Worm (Caenorhabditis elegans) whole organism, L1 larva: Measurements from ENCODE around the gene ZK856.16.

ENCODE experiments used
- C04F5.9 ChIP-seq: sonication (generic microtip); optimal IDR thresholded peaks from 2 replicates; lab custom pipeline; 2016; ENCODE audit warnings: missing genetic modification characterization, missing compliant biosample characterization
- C16A3.4 ChIP-seq: fragments of 150-350 bp; optimal IDR thresholded peaks from 2 replicates; lab custom pipeline; 2014; ENCODE audit warnings: missing biosample characterization, missing genetic modification characterization
- alr-1 ChIP-seq: fragments of 200-800 bp; sonication (Bioruptor generic); optimal IDR thresholded peaks from 2 replicates; lab custom pipeline; 2018; ENCODE audit warnings: borderline replicate concordance, mild to moderate bottlenecking, missing genetic modification characterization, missing compliant biosample characterization
- ama-1 ChIP-seq: fragments of 150-350 bp; optimal IDR thresholded peaks from 2 replicates; lab custom pipeline; 2014
- blmp-1 ChIP-seq: fragments of 150-350 bp; optimal IDR thresholded peaks from 2 replicates; lab custom pipeline; 2014; ENCODE audit warnings: missing biosample characterization, missing genetic modification characterization
- ceh-82 ChIP-seq, 3 experiments: fragments of 150-350 bp in 1 of 3; sonication (generic microtip) in 2 of 3; optimal IDR thresholded peaks; 2 replicates each; lab custom pipeline; 2014 to 2017; ENCODE audit warnings: missing biosample characterization in 3 of 3, missing genetic modification characterization in 3 of 3
- dpl-1 ChIP-seq, 3 experiments: fragments of 150-350 bp in 2 of 3; sonication (generic microtip) in 1 of 3; optimal IDR thresholded peaks; 2 replicates each; lab custom pipeline; 2014 to 2017; ENCODE audit warnings: missing biosample characterization in 3 of 3, missing genetic modification characterization in 3 of 3, missing genetic modification reagents in 3 of 3
- dsc-1 ChIP-seq: sonication (generic microtip); optimal IDR thresholded peaks from 2 replicates; lab custom pipeline; 2016; ENCODE audit warnings: mild to moderate bottlenecking, missing genetic modification characterization, missing compliant biosample characterization
- efl-1 ChIP-seq, 4 experiments: fragments of 150-350 bp; optimal IDR thresholded peaks in 3 of 4; peaks in 1 of 4; 1 replicate in 1 of 4; 2 replicates in 3 of 4; lab custom pipeline; 2014; ENCODE audit warnings: missing biosample characterization in 2 of 4, missing genetic modification characterization in 2 of 4, missing genetic modification reagents in 2 of 4
- elt-2 ChIP-seq: sonication (generic microtip); optimal IDR thresholded peaks from 2 replicates; lab custom pipeline; 2016; ENCODE audit warnings: missing genetic modification characterization, mild to moderate bottlenecking, inconsistent platforms, missing compliant biosample characterization, missing genetic modification reagents
- elt-3 ChIP-seq, 6 experiments: fragments of 150-350 bp in 1 of 6; sonication (generic microtip); optimal IDR thresholded peaks; 2 replicates each; lab custom pipeline; 2017 to 2018; ENCODE audit warnings: missing biosample characterization in 6 of 6, missing genetic modification characterization in 6 of 6, inconsistent platforms in 1 of 6
- fkh-10 ChIP-seq: sonication (generic microtip); optimal IDR thresholded peaks from 2 replicates; lab custom pipeline; 2017; ENCODE audit warnings: missing biosample characterization, missing genetic modification reagents, missing genetic modification characterization
- fkh-4 ChIP-seq: sonication (generic microtip); optimal IDR thresholded peaks from 2 replicates; lab custom pipeline; 2016; ENCODE audit warnings: missing compliant biosample characterization, missing genetic modification characterization, borderline replicate concordance
- fkh-8 ChIP-seq: sonication (generic microtip); optimal IDR thresholded peaks from 2 replicates; lab custom pipeline; 2016; ENCODE audit warnings: mild to moderate bottlenecking, missing genetic modification characterization, missing compliant biosample characterization
- fos-1 ChIP-seq: fragments of 150-350 bp; optimal IDR thresholded peaks from 2 replicates; lab custom pipeline; 2014; ENCODE audit warnings: missing biosample characterization, missing genetic modification characterization
- hlh-17 ChIP-seq: fragments of 200-800 bp; sonication (Bioruptor generic); optimal IDR thresholded peaks from 2 replicates; lab custom pipeline; 2018; ENCODE audit warnings: missing genetic modification characterization, mild to moderate bottlenecking, missing compliant biosample characterization, moderate library complexity, borderline replicate concordance
- lin-13 ChIP-seq: fragments of 150-350 bp; optimal IDR thresholded peaks from 2 replicates; lab custom pipeline; 2014; ENCODE audit warnings: missing biosample characterization, missing genetic modification reagents, missing genetic modification characterization
- lin-35 ChIP-seq, 2 experiments: fragments of 150-350 bp; optimal IDR thresholded peaks; 2 replicates each; lab custom pipeline; 2014; ENCODE audit warnings: missing biosample characterization in 2 of 2, missing genetic modification characterization in 2 of 2, missing genetic modification reagents in 2 of 2
- lin-39 ChIP-seq: fragments of 150-350 bp; optimal IDR thresholded peaks from 2 replicates; lab custom pipeline; 2014; ENCODE audit warnings: missing biosample characterization, missing genetic modification reagents, missing genetic modification characterization
- lsy-2 ChIP-seq, 2 experiments: fragments of 150-350 bp; optimal IDR thresholded peaks; 2 replicates each; lab custom pipeline; 2014; ENCODE audit warnings: missing biosample characterization in 2 of 2, missing genetic modification characterization in 2 of 2
- mdl-1 ChIP-seq, 2 experiments: fragments of 150-350 bp; optimal IDR thresholded peaks; 2 replicates each; lab custom pipeline; 2014 to 2017; ENCODE audit warnings: missing biosample characterization in 2 of 2, missing genetic modification characterization in 2 of 2, inconsistent platforms in 1 of 2
- nhr-19 ChIP-seq: fragments of 200-800 bp; sonication (Bioruptor generic); conservative IDR thresholded peaks from 2 replicates; pipeline ENCODE4 v1.3.6; 2022; ENCODE audit warnings: missing genetic modification characterization, missing compliant biosample characterization
- nhr-20 ChIP-seq: sonication (generic microtip); optimal IDR thresholded peaks from 2 replicates; lab custom pipeline; 2016; ENCODE audit warnings: mild to moderate bottlenecking, missing genetic modification characterization, missing compliant biosample characterization
- nhr-28 ChIP-seq: fragments of 150-350 bp; optimal IDR thresholded peaks from 2 replicates; lab custom pipeline; 2014; ENCODE audit warnings: missing biosample characterization, missing genetic modification characterization
- nhr-47 ChIP-seq: sonication (generic microtip); optimal IDR thresholded peaks from 2 replicates; lab custom pipeline; 2016; ENCODE audit warnings: mild to moderate bottlenecking, missing genetic modification characterization, moderate library complexity, missing compliant biosample characterization
- nhr-71 ChIP-seq: sonication (generic microtip); optimal IDR thresholded peaks from 2 replicates; lab custom pipeline; 2016; ENCODE audit warnings: mild to moderate bottlenecking, missing genetic modification characterization, moderate library complexity, missing compliant biosample characterization
- nhr-84 ChIP-seq: sonication (generic microtip); optimal IDR thresholded peaks from 2 replicates; lab custom pipeline; 2017; ENCODE audit warnings: missing biosample characterization, missing genetic modification characterization
- nhr-85 ChIP-seq: sonication (generic microtip); peaks from one replicate; lab custom pipeline; 2016; ENCODE audit warnings: missing genetic modification characterization, inconsistent platforms, missing compliant biosample characterization
- nhr-90 ChIP-seq: sonication (generic microtip); optimal IDR thresholded peaks from 2 replicates; lab custom pipeline; 2016; ENCODE audit warnings: mild to moderate bottlenecking, missing genetic modification characterization, missing compliant biosample characterization; ENCODE audit not compliant: poor library complexity
- pag-3 ChIP-seq: sonication (generic microtip); optimal IDR thresholded peaks from 2 replicates; lab custom pipeline; 2017; ENCODE audit warnings: missing genetic modification characterization, mild to moderate bottlenecking, missing compliant biosample characterization, antibody characterized with exemption, borderline replicate concordance; ENCODE audit not compliant: insufficient read depth
- pax-3 ChIP-seq: fragments of 200-800 bp; sonication (Bioruptor generic); optimal IDR thresholded peaks from 2 replicates; lab custom pipeline; 2018; ENCODE audit warnings: mild to moderate bottlenecking, missing genetic modification characterization, moderate library complexity, missing compliant biosample characterization
- pqm-1 ChIP-seq: sonication (generic microtip); optimal IDR thresholded peaks from 3 replicates; lab custom pipeline; 2017; ENCODE audit warnings: missing biosample characterization, missing genetic modification characterization
- rnt-1 ChIP-seq: sonication (generic microtip); optimal IDR thresholded peaks from 2 replicates; lab custom pipeline; 2016; ENCODE audit warnings: mild to moderate bottlenecking, missing genetic modification characterization, moderate library complexity, missing compliant biosample characterization
- sptf-1 ChIP-seq: fragments of 150-350 bp; optimal IDR thresholded peaks from 2 replicates; lab custom pipeline; 2014; ENCODE audit warnings: missing biosample characterization, missing genetic modification characterization
- swsn-7 ChIP-seq: sonication (generic microtip); optimal IDR thresholded peaks from 2 replicates; lab custom pipeline; 2016; ENCODE audit warnings: missing genetic modification characterization, missing compliant biosample characterization
- tlp-1 ChIP-seq: fragments of 150-350 bp; optimal IDR thresholded peaks from 2 replicates; lab custom pipeline; 2014; ENCODE audit warnings: missing biosample characterization, missing genetic modification characterization
- unc-130 ChIP-seq: fragments of 150-350 bp; optimal IDR thresholded peaks from 2 replicates; lab custom pipeline; 2017; ENCODE audit warnings: missing biosample characterization, missing genetic modification characterization, inconsistent platforms
- unc-30 ChIP-seq: sonication (generic microtip); optimal IDR thresholded peaks from 2 replicates; lab custom pipeline; 2017; ENCODE audit warnings: missing biosample characterization, missing genetic modification characterization
- unc-98 ChIP-seq: fragments of 200-800 bp; sonication (Bioruptor generic); IDR thresholded peaks from 2 replicates; pipeline ENCODE4 v1.3.6; 2022; ENCODE audit warnings: missing genetic modification characterization, missing compliant biosample characterization
- xbp-1 ChIP-seq: sonication (generic microtip); optimal IDR thresholded peaks from 2 replicates; lab custom pipeline; 2016; ENCODE audit warnings: missing genetic modification characterization, missing compliant biosample characterization
- zip-4 ChIP-seq: fragments of 200-800 bp; sonication (Bioruptor generic); optimal IDR thresholded peaks from 2 replicates; lab custom pipeline; 2018; ENCODE audit warnings: mild to moderate bottlenecking, missing genetic modification characterization, moderate library complexity, missing compliant biosample characterization

The ZK856.16 gene

DNA sequence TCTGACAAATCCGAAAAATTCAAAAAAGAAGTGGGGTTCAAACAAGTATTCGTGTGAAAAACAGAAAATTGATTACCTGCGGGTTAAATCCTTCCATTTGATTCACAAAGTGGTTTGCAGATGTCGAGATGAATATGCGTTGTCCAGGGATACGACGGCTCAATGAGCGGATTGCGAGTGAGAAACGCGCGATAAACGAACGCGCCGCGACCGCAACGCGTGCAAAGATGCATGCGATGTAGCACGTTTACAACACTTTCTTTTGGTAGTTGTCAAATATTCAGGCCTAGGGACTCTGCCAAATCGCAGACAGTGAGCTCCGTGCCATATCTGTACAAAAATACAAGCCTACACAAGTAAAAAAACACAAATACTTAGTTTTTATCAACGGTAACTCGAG is 33.3 kb upstream of the ZK856.16 start, which contains the start of gene fubl-1 (continued):
- TF ChIP-seq nhr-84 (tag; lab: Kevin White, UChicago) (no peak), dsc-1 (tag; lab: Kevin White, UChicago) (peak; percentile 25), nhr-47 (tag; lab: Kevin White, UChicago) (no peak), lsy-2 (tag; optimal IDR thresholded peaks at IDR 0.05; lab: Kevin White, UChicago) (peak; percentile 9 to 58), fkh-4 (tag; lab: Kevin White, UChicago) (no peak), C16A3.4 (tag; lab: Kevin White, UChicago) (peak; percentile 8), mdl-1 (tag; optimal IDR thresholded peaks at IDR 0.05; lab: Kevin White, UChicago) (no peak), sptf-1 (no peak), pax-3 (tag; lab: Kevin White, UChicago) (no peak), nhr-90 (tag; lab: Kevin White, UChicago) (no peak), blmp-1 (peak; percentile 13), unc-130 (tag; lab: Kevin White, UChicago) (no peak)

- peak; percentile 53 for TF ChIP-seq nhr-85 (tag; lab: Kevin White, UChicago)
- TF ChIP-seq efl-1 (optimal IDR thresholded peaks at IDR 0.05; lab: Kevin White, UChicago): no peak
- TF ChIP-seq efl-1 (GFP tag; optimal IDR thresholded peaks at IDR 0.05 in 1 of 2; lab: Kevin White, UChicago): peak in 1 of 2 experiments; percentile 11
- TF ChIP-seq lin-35 (GFP tag; optimal IDR thresholded peaks at IDR 0.05; lab: Kevin White, UChicago): no peak
Measured at ce11 chrV:10237959-10238444, 32.6 kb upstream of the ZK856.16 start.

DNA sequence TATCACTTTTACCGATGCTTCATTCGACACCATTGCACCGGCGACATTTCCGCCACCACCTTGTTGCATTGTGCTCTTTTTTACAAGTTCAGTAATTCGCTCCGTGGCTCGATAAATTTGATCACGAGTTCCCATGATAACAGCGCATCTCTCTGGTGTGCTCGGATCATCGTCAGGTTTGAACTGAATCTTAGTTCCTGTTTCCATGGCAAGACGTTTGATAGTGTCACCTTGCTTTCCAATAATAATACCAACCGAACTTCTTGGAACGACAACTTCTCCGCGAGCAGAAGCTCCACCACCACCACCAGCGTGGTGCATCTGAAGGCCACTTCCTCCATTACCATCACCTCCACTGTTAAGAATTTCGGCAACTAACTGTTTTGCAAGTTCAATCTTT is 31.8 kb upstream of the ZK856.16 start:
- no peak for TF ChIP-seq alr-1
- TF ChIP-seq swsn-7 (tag; lab: Kevin White, UChicago): no peak
- no peak for TF ChIP-seq lin-35 (GFP tag; optimal IDR thresholded peaks at IDR 0.05; lab: Kevin White, UChicago)
- no peak for TF ChIP-seq dpl-1 (GFP tag; optimal IDR thresholded peaks at IDR 0.05; lab: Kevin White, UChicago)
- no peak for TF ChIP-seq C04F5.9 (tag; lab: Kevin White, UChicago)
- TF ChIP-seq fkh-4 (tag; lab: Kevin White, UChicago): no peak
- TF ChIP-seq unc-30 (tag; lab: Kevin White, UChicago): no peak
- no peak for TF ChIP-seq fkh-8
- TF ChIP-seq elt-3 (tag; optimal IDR thresholded peaks at IDR 0.05; lab: Kevin White, UChicago): no peak
- no peak for TF ChIP-seq rnt-1
- no peak for TF ChIP-seq lin-39
- no peak for TF ChIP-seq zip-4 (GFP tag; lab: Kevin White, UChicago)
- TF ChIP-seq, all 84 proteins: peak for 0

- TF ChIP-seq nhr-71 (tag; lab: Kevin White, UChicago): peak; percentile 12
- TF ChIP-seq fkh-8: peak; percentile 41
- no peak for TF ChIP-seq pag-3 (tag; lab: Kevin White, UChicago)
Measured at ce11 chrV:10233330-10233729, 27.9 kb upstream of the ZK856.16 start, which contains the start of gene str-182. str-182 (minus strand) TSS chrV:10233430.

DNA sequence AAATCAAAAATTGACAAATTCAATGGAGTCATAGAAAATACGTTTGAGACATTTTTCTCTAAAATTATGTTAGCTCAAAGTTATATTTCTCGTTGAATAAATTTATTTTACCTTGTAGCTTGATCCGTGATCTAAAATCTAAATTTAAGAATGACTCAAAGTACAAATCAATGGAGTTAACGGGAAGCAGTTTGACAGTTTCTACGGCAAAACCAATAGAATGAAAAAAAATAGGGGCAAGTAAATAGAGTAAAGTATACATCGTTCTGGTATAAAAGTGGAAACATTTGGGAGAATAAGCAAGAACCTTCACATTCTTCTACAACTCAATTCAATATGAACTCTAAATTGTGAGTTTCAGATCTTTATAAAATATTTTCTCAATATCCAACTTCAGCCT is 25.5 kb upstream of the ZK856.16 start, which contains the start of gene fipr-6:
TSS of gene fipr-6 (plus strand) at position 301 of the 400 bp plus-strand sequence.
- TF ChIP-seq fkh-10 (GFP tag; lab: Kevin White, UChicago) (no peak), nhr-28 (tag; lab: Kevin White, UChicago) (no peak), unc-98 (GFP tag; lab: Robert Waterston, UW) (no peak), hlh-17 (GFP tag; lab: Kevin White, UChicago) (no peak), xbp-1 (no peak), nhr-20 (tag; lab: Kevin White, UChicago) (no peak), fos-1 (no peak), pqm-1 (no peak), elt-2 (tag; lab: Kevin White, UChicago) (no peak), ama-1 (no peak), tlp-1 (tag; lab: Kevin White, UChicago) (no peak), nhr-19 (GFP tag; lab: Robert Waterston, UW) (no peak), C04F5.9 (tag; lab: Kevin White, UChicago) (no peak), ceh-82 (tag; optimal IDR thresholded peaks at IDR 0.05; lab: Kevin White, UChicago) (no peak), lin-13 (GFP tag; lab: Kevin White, UChicago) (no peak)
